Worm (Caenorhabditis elegans) whole organism, L4/young adult: ENCODE data around the gene C18D11.7.
A peak's percentile ranks its signal among the peaks of the same experiment; 100 is the strongest.

ENCODE experiments used
- W03F9.2 ChIP-seq: fragments of 150-350 bp; optimal IDR thresholded peaks from 2 replicates; lab custom pipeline; 2014; ENCODE audit warnings: missing biosample characterization, missing genetic modification characterization
- dao-5 ChIP-seq: sonication (generic microtip); optimal IDR thresholded peaks from 2 replicates; lab custom pipeline; 2016; ENCODE audit warnings: missing genotype, missing genetic modification characterization, moderate library complexity, missing compliant biosample characterization
- him-1 ChIP-seq: sonication (generic microtip); optimal IDR thresholded peaks from 2 replicates; lab custom pipeline; 2016; ENCODE audit warnings: missing genotype, missing genetic modification reagents, missing genetic modification characterization, missing compliant biosample characterization

The C18D11.7 gene

ce11 chrIII:11830522-11831489, 24.2 kb upstream of the C18D11.7 start:
- no peak for TF ChIP-seq W03F9.2
- peak; percentile 60 for TF ChIP-seq dao-5 (tag; lab: Kevin White, UChicago)
- TF ChIP-seq him-1: no peak

ce11 chrIII:11829585-11830195, 23.1 kb upstream of the C18D11.7 start:
- TF ChIP-seq dao-5 (tag; lab: Kevin White, UChicago) (no peak), W03F9.2 (no peak), him-1 (no peak)

ce11 chrIII:11829062-11829461, 22.5 kb upstream of the C18D11.7 start:
- TF ChIP-seq dao-5 (tag; lab: Kevin White, UChicago): no peak

- no peak for TF ChIP-seq him-1
- no peak for TF ChIP-seq dao-5 (tag; lab: Kevin White, UChicago)
- no peak for TF ChIP-seq W03F9.2
Measured at ce11 chrIII:11826118-11826517, 19.5 kb upstream of the C18D11.7 start, which contains the start of gene rsp-8. TSS of gene rsp-8 (plus strand) at chrIII:11826418.

- TF ChIP-seq W03F9.2 (peak; percentile 19), dao-5 (tag; lab: Kevin White, UChicago) (no peak), him-1 (no peak)
Measured at ce11 chrIII:11825654-11826053, 19.1 kb upstream of the C18D11.7 start.

- TF ChIP-seq dao-5 (tag; lab: Kevin White, UChicago) (no peak), him-1 (no peak), W03F9.2 (no peak)
Measured at ce11 chrIII:11824580-11824979, 18.0 kb upstream of the C18D11.7 start.

- TF ChIP-seq him-1 (no peak), dao-5 (tag; lab: Kevin White, UChicago) (no peak), W03F9.2 (no peak)
Measured at ce11 chrIII:11824088-11824487, 17.5 kb upstream of the C18D11.7 start.

ce11 chrIII:11823260-11823659, 16.7 kb upstream of the C18D11.7 start, which contains the start of gene C18D11.3:
TSS of gene C18D11.3 (plus strand) at chrIII:11823448.
- no peak for TF ChIP-seq dao-5 (tag; lab: Kevin White, UChicago)
- TF ChIP-seq W03F9.2: peak; percentile 79
- peak; percentile 35 for TF ChIP-seq him-1

- TF ChIP-seq dao-5 (tag; lab: Kevin White, UChicago) (no peak), him-1 (no peak), W03F9.2 (no peak)
Measured at ce11 chrIII:11822407-11822806, 15.8 kb upstream of the C18D11.7 start, which contains the start of gene maa-1. TSS of gene maa-1 (minus strand) at chrIII:11822526.

- no peak for TF ChIP-seq dao-5 (tag; lab: Kevin White, UChicago)
- no peak for TF ChIP-seq W03F9.2
- TF ChIP-seq him-1: no peak
Measured at ce11 chrIII:11817865-11818264, 11.3 kb upstream of the C18D11.7 start.

ce11 chrIII:11816523-11817003, 10.0 kb upstream of the C18D11.7 start, which contains the start of gene C18D11.1:
TSS of gene C18D11.1 (plus strand) at chrIII:11816573.
- no peak for TF ChIP-seq him-1
- no peak for TF ChIP-seq dao-5 (tag; lab: Kevin White, UChicago)
- no peak for TF ChIP-seq W03F9.2

ce11 chrIII:11814653-11815052, 8.1 kb upstream of the C18D11.7 start:
- no peak for TF ChIP-seq W03F9.2
- no peak for TF ChIP-seq dao-5 (tag; lab: Kevin White, UChicago)
- TF ChIP-seq him-1: no peak

- TF ChIP-seq him-1 (no peak), W03F9.2 (no peak), dao-5 (tag; lab: Kevin White, UChicago) (no peak)
Measured at ce11 chrIII:11811839-11812238, 5.2 kb upstream of the C18D11.7 start.

- TF ChIP-seq W03F9.2 (no peak), dao-5 (tag; lab: Kevin White, UChicago) (no peak), him-1 (no peak)
Measured at ce11 chrIII:11810447-11810846, 3.9 kb upstream of the C18D11.7 start, which contains the start of gene C18D11.6. TSS of gene C18D11.6 (plus strand) at chrIII:11810556.

ce11 chrIII:11808818-11809217, 2.2 kb upstream of the C18D11.7 start, which contains the start of gene C18D11.9:
TSS of gene C18D11.9 (plus strand) at chrIII:11809118.
- no peak for TF ChIP-seq dao-5 (tag; lab: Kevin White, UChicago)
- no peak for TF ChIP-seq W03F9.2
- no peak for TF ChIP-seq him-1
